Fruit fly (Drosophila melanogaster): ENCODE data around the gene CG45690.

Gene CG45690

dm6 chr2L:10654520-10654919, 3.6 kb upstream of the CG45690 start:
- TF ChIP-seq GATAd (GFP tag; optimal IDR thresholded peaks at IDR 0.05) (no peak), rgr (GFP tag; optimal IDR thresholded peaks at IDR 0.05) (no peak), jim (GFP tag; optimal IDR thresholded peaks at IDR 0.05) (no peak), pan (optimal IDR thresholded peaks at IDR 0.05) (no peak), woc (GFP tag; optimal IDR thresholded peaks at IDR 0.05) (no peak), ey (GFP tag; optimal IDR thresholded peaks at IDR 0.05) (no peak), Jra (GFP tag; optimal IDR thresholded peaks at IDR 0.05) (no peak), Hnf4 (GFP tag; optimal IDR thresholded peaks at IDR 0.05) (no peak), tai (GFP tag; optimal IDR thresholded peaks at IDR 0.05) (no peak), HLH106 (tag; optimal IDR thresholded peaks at IDR 0.05) (no peak), Sp1 (GFP tag; optimal IDR thresholded peaks at IDR 0.05) (no peak), Abd-B (GFP tag; optimal IDR thresholded peaks at IDR 0.05) (no peak), sage (GFP tag; optimal IDR thresholded peaks at IDR 0.05) (no peak), usp (GFP tag; optimal IDR thresholded peaks at IDR 0.05) (no peak), sv (GFP tag; optimal IDR thresholded peaks at IDR 0.05) (no peak), foxo (GFP tag; optimal IDR thresholded peaks at IDR 0.05) (no peak), dmrt93B (GFP tag; optimal IDR thresholded peaks at IDR 0.05) (no peak), CG32264 (GFP tag; optimal IDR thresholded peaks at IDR 0.05) (no peak), dsf (GFP tag; optimal IDR thresholded peaks at IDR 0.05; ENCODE audit: borderline replicate concordance) (no peak), Myc (optimal IDR thresholded peaks at IDR 0.05) (no peak)

- TF ChIP-seq HLH106 (tag; optimal IDR thresholded peaks at IDR 0.05): no peak
- no peak for TF ChIP-seq fru (GFP tag; optimal IDR thresholded peaks at IDR 0.05)
- TF ChIP-seq psq (GFP tag; optimal IDR thresholded peaks at IDR 0.05): peak; percentile 20
- no peak for TF ChIP-seq tai (GFP tag; optimal IDR thresholded peaks at IDR 0.05)
- no peak for TF ChIP-seq Mio (GFP tag; optimal IDR thresholded peaks at IDR 0.05)
- TF ChIP-seq Jra (GFP tag; optimal IDR thresholded peaks at IDR 0.05): no peak
- TF ChIP-seq Myc (optimal IDR thresholded peaks at IDR 0.05): no peak
- no peak for TF ChIP-seq sage (GFP tag; optimal IDR thresholded peaks at IDR 0.05)
- TF ChIP-seq dmrt93B (GFP tag; optimal IDR thresholded peaks at IDR 0.05): no peak
- no peak for TF ChIP-seq CG32264 (GFP tag; optimal IDR thresholded peaks at IDR 0.05)
- no peak for TF ChIP-seq lola (GFP tag; optimal IDR thresholded peaks at IDR 0.05)
- no peak for TF ChIP-seq dl (GFP tag; optimal IDR thresholded peaks at IDR 0.05; ENCODE audit: insufficient read depth in 1 of 2, partially characterized antibody in 2 of 2)
- TF ChIP-seq brk (GFP tag; optimal IDR thresholded peaks at IDR 0.05): no peak
- no peak for TF ChIP-seq GATAd (GFP tag; optimal IDR thresholded peaks at IDR 0.05)
- TF ChIP-seq rgr (GFP tag; optimal IDR thresholded peaks at IDR 0.05): peak; percentile 38
- no peak for TF ChIP-seq pan (optimal IDR thresholded peaks at IDR 0.05)
- no peak for TF ChIP-seq Vsx2 (GFP tag; optimal IDR thresholded peaks at IDR 0.05; ENCODE audit: partially characterized antibody)
- no peak for TF ChIP-seq Rel (GFP tag; optimal IDR thresholded peaks at IDR 0.05)
- no peak for TF ChIP-seq Rel (tag; optimal IDR thresholded peaks at IDR 0.05)
- no peak for TF ChIP-seq OdsH (GFP tag; optimal IDR thresholded peaks at IDR 0.05)
- TF ChIP-seq jim (GFP tag; optimal IDR thresholded peaks at IDR 0.05): no peak
- no peak for TF ChIP-seq Abd-B (GFP tag; optimal IDR thresholded peaks at IDR 0.05)
- TF ChIP-seq Hr83 (GFP tag; optimal IDR thresholded peaks at IDR 0.05; ENCODE audit: poor library complexity, severe bottlenecking): no peak
- no peak for TF ChIP-seq N (GFP tag; optimal IDR thresholded peaks at IDR 0.05)
- peak; percentile 69 for TF ChIP-seq h (GFP tag; optimal IDR thresholded peaks at IDR 0.05)
- TF ChIP-seq Hnf4 (GFP tag; optimal IDR thresholded peaks at IDR 0.05): no peak
- TF ChIP-seq Dfd (GFP tag; optimal IDR thresholded peaks at IDR 0.05): no peak
- TF ChIP-seq dsf (GFP tag; optimal IDR thresholded peaks at IDR 0.05; ENCODE audit: borderline replicate concordance): no peak
- TF ChIP-seq CG9705 (GFP tag; optimal IDR thresholded peaks at IDR 0.05): no peak
- no peak for TF ChIP-seq CrebA (GFP tag; optimal IDR thresholded peaks at IDR 0.05; ENCODE audit: borderline replicate concordance)
- peak in 1 of 2 experiments; percentile 35 for TF ChIP-seq foxo (GFP tag; optimal IDR thresholded peaks at IDR 0.05)
- no peak for TF ChIP-seq Sp1 (GFP tag; optimal IDR thresholded peaks at IDR 0.05)
- no peak for TF ChIP-seq woc (GFP tag; optimal IDR thresholded peaks at IDR 0.05)
- TF ChIP-seq Hr78 (GFP tag; optimal IDR thresholded peaks at IDR 0.05): no peak
- no peak for TF ChIP-seq sv (GFP tag; optimal IDR thresholded peaks at IDR 0.05)
- no peak for TF ChIP-seq ey (GFP tag; optimal IDR thresholded peaks at IDR 0.05)
Measured at dm6 chr2L:10661490-10662240, 3.6 kb downstream of the CG45690 start, which contains the start of gene CG31871. TSS of gene CG31871 (plus strand) at chr2L:10662081.
